Worm (Caenorhabditis elegans) whole organism, L4 larva: ENCODE data around the gene ttll-4.

Experiments used
- ceh-62 ChIP-seq: sonication (generic microtip); optimal IDR thresholded peaks from 2 replicates; lab custom pipeline; 2017; ENCODE audit warnings: missing biosample characterization, missing genetic modification characterization
- ces-1 ChIP-seq: fragments of 150-350 bp; sonication (generic microtip); optimal IDR thresholded peaks from 4 replicates; lab custom pipeline; 2014; ENCODE audit warnings: missing biosample characterization, missing genetic modification reagents, missing genetic modification characterization
- dmd-6 ChIP-seq: fragments of 200-800 bp; sonication (Bioruptor generic); IDR thresholded peaks from 2 replicates; pipeline ENCODE4 v1.3.6; 2022; ENCODE audit warnings: missing genetic modification reagents, missing genetic modification characterization, missing compliant biosample characterization
- egl-27 ChIP-seq: sonication (generic microtip); optimal IDR thresholded peaks from 3 replicates; lab custom pipeline; 2017; ENCODE audit warnings: missing biosample characterization, missing genetic modification reagents, missing genetic modification characterization
- hif-1 ChIP-seq, 2 experiments: sonication (generic microtip); optimal IDR thresholded peaks; 2 replicates each; lab custom pipeline; 2016 to 2017; ENCODE audit warnings: missing compliant biosample characterization in 2 of 2, missing genetic modification characterization in 2 of 2, missing genetic modification reagents in 2 of 2, missing genotype in 2 of 2, mild to moderate bottlenecking in 1 of 2
- lin-13 ChIP-seq: fragments of 150-350 bp; optimal IDR thresholded peaks from 2 replicates; lab custom pipeline; 2014; ENCODE audit warnings: missing biosample characterization, missing genetic modification reagents, missing genetic modification characterization
- lir-3 ChIP-seq: sonication (generic microtip); optimal IDR thresholded peaks from 2 replicates; lab custom pipeline; 2016; ENCODE audit warnings: mild to moderate bottlenecking, missing genetic modification characterization, missing compliant biosample characterization
- nhr-237 ChIP-seq: sonication (generic microtip); optimal IDR thresholded peaks from 2 replicates; lab custom pipeline; 2017; ENCODE audit warnings: missing biosample characterization, missing genetic modification characterization
- pha-4 ChIP-seq, 2 experiments: fragments of 150-350 bp in 1 of 2; fragments of 200-800 bp in 1 of 2; sonication (Bioruptor generic) in 1 of 2; IDR thresholded peaks in 1 of 2; optimal IDR thresholded peaks in 1 of 2; 2 replicates each; pipeline versions ENCODE4 v1.3.6 to Lab custom; 2014 to 2022; ENCODE audit warnings: missing genetic modification characterization in 2 of 2, missing genetic modification reagents in 2 of 2, missing biosample characterization in 1 of 2, missing compliant biosample characterization in 1 of 2
- unc-130 ChIP-seq: sonication (generic microtip); optimal IDR thresholded peaks from 2 replicates; lab custom pipeline; 2016; ENCODE audit warnings: missing genetic modification reagents, missing genetic modification characterization, missing compliant biosample characterization

DNA sequence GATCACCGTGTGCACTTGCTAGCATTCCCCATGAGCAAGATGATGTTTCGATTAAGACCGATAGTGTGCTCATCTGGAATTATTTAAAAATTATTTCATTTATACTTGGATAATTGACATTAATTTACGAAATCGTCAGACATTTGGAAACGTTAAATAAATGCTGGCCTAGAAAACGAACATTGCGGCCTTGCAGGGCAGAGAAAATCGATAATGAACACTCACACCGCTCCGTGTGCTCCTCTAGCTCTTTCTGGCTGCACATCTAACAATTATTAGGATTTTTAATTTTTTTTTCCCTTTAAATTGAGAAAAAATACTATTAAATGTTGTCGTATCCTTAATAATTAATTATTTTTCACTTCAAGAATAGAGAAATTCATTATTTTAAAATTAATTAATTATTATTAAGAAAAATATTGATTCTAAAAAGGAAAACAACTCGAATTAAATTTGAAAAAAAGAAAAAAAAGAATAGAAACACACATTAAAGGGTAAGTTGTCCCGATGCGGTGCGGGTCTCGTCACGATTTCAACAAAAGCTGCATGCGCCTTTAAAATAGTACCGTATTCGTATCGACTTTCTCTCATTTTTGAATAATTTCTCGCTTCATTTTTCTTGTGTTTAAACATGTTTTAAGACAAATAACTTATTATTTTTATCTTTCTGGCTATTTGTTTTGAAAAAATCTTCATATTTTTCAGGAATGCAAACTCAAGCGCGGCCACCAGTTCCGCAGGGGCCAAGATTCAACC is 3.7 kb upstream of the ttll-4 start, which contains the start of the genes gtf-2H3 and ham-3:
- no peak for TF ChIP-seq ceh-62 (tag; lab: Kevin White, UChicago)
- TF ChIP-seq nhr-237 (tag; lab: Kevin White, UChicago) = no peak
- no peak for TF ChIP-seq dmd-6
- no peak for TF ChIP-seq ces-1
- no peak for TF ChIP-seq hif-1 (tag; optimal IDR thresholded peaks at IDR 0.05; lab: Kevin White, UChicago)
- TF ChIP-seq unc-130 (GFP tag; lab: Kevin White, UChicago) = no peak
- no peak for TF ChIP-seq lir-3 (tag; lab: Kevin White, UChicago)
- TF ChIP-seq egl-27 (tag; lab: Kevin White, UChicago) = no peak
- TF ChIP-seq pha-4 (GFP tag; IDR thresholded peaks at IDR 0.05; lab: Robert Waterston, UW) = no peak
- TF ChIP-seq pha-4 (tag; optimal IDR thresholded peaks at IDR 0.05; lab: Kevin White, UChicago) = no peak
- no peak for TF ChIP-seq lin-13 (GFP tag; lab: Kevin White, UChicago)
